Worm (Caenorhabditis elegans) whole organism, young adult: ENCODE results near the gene let-19.

ENCODE experiments used
- B0035.1 ChIP-seq: sonication (generic microtip); optimal IDR thresholded peaks from 2 replicates; lab custom pipeline; 2016; ENCODE audit warnings: missing genetic modification characterization, mild to moderate bottlenecking, missing compliant biosample characterization, missing genotype, missing genetic modification reagents
- B0336.3 ChIP-seq: fragments of 200-800 bp; sonication (Bioruptor generic); IDR thresholded peaks from 2 replicates; pipeline ENCODE4 v1.3.6; 2022; ENCODE audit warnings: missing genetic modification characterization, missing compliant biosample characterization
- C17E4.6 ChIP-seq: fragments of 200-800 bp; sonication (Bioruptor generic); IDR thresholded peaks from 2 replicates; pipeline ENCODE4 v1.3.6; 2022; ENCODE audit warnings: missing genetic modification reagents, missing genetic modification characterization, missing compliant biosample characterization
- F23B12.7 ChIP-seq: sonication (generic microtip); optimal IDR thresholded peaks from 2 replicates; lab custom pipeline; 2017; ENCODE audit warnings: missing genetic modification characterization, mild to moderate bottlenecking, missing compliant biosample characterization, antibody characterized with exemption, moderate library complexity; ENCODE audit not compliant: insufficient read depth
- F33H1.4 ChIP-seq: fragments of 200-800 bp; sonication (Bioruptor generic); IDR thresholded peaks from 2 replicates; pipeline ENCODE4 v1.3.6; 2022; ENCODE audit warnings: missing genetic modification reagents, missing genetic modification characterization, missing compliant biosample characterization
- F49E8.2 ChIP-seq: sonication (generic microtip); optimal IDR thresholded peaks from 3 replicates; lab custom pipeline; 2017; ENCODE audit warnings: missing genetic modification characterization, mild to moderate bottlenecking, missing compliant biosample characterization, antibody characterized with exemption, moderate library complexity; ENCODE audit not compliant: insufficient read depth
- F57A8.1 ChIP-seq: fragments of 200-800 bp; sonication (Bioruptor generic); optimal IDR thresholded peaks from 2 replicates; lab custom pipeline; 2018; ENCODE audit warnings: mild to moderate bottlenecking, missing genetic modification characterization, moderate library complexity, missing compliant biosample characterization
- T07F8.4 ChIP-seq: sonication (generic microtip); optimal IDR thresholded peaks from 2 replicates; lab custom pipeline; 2016; ENCODE audit warnings: mild to moderate bottlenecking, missing genetic modification characterization, moderate library complexity, missing compliant biosample characterization
- Y53F4B.3 ChIP-seq: fragments of 200-800 bp; sonication (Bioruptor generic); IDR thresholded peaks from 2 replicates; pipeline ENCODE4 v1.3.6; 2022; ENCODE audit warnings: missing genetic modification reagents, missing genetic modification characterization, missing compliant biosample characterization
- Y67H2A.10 ChIP-seq: fragments of 200-800 bp; sonication (Bioruptor generic); conservative IDR thresholded peaks from 2 replicates; pipeline ENCODE4 v1.3.6; 2022; ENCODE audit warnings: missing genetic modification reagents, missing genetic modification characterization, missing compliant biosample characterization
- akir-1 ChIP-seq: fragments of 200-800 bp; sonication (Bioruptor generic); optimal IDR thresholded peaks from 2 replicates; lab custom pipeline; 2018; ENCODE audit warnings: mild to moderate bottlenecking, missing genetic modification characterization, moderate library complexity, missing compliant biosample characterization
- aptf-2 ChIP-seq: fragments of 200-800 bp; sonication (Bioruptor generic); conservative IDR thresholded peaks from 2 replicates; pipeline ENCODE4 v1.3.6; 2022; ENCODE audit warnings: missing genetic modification reagents, missing genetic modification characterization, missing compliant biosample characterization
- atf-7 ChIP-seq: sonication (generic microtip); optimal IDR thresholded peaks from 2 replicates; lab custom pipeline; 2017; ENCODE audit warnings: mild to moderate bottlenecking, missing genetic modification characterization, missing compliant biosample characterization
- attf-6 ChIP-seq: fragments of 200-800 bp; sonication (Bioruptor generic); IDR thresholded peaks from 2 replicates; pipeline ENCODE4 v1.3.6; 2022; ENCODE audit warnings: missing genetic modification reagents, missing genetic modification characterization, missing compliant biosample characterization
- bed-1 ChIP-seq: fragments of 200-800 bp; sonication (Bioruptor generic); IDR thresholded peaks from 2 replicates; pipeline ENCODE4 v1.3.6; 2022; ENCODE audit warnings: missing genetic modification reagents, missing genetic modification characterization, missing compliant biosample characterization
- cebp-2 ChIP-seq: fragments of 200-800 bp; sonication (Bioruptor generic); IDR thresholded peaks from 2 replicates; pipeline ENCODE4 v1.3.6; 2022; ENCODE audit warnings: missing genetic modification characterization, missing compliant biosample characterization
- ceh-100 ChIP-seq: fragments of 200-800 bp; sonication (Bioruptor generic); IDR thresholded peaks from 2 replicates; pipeline ENCODE4 v1.3.6; 2022; ENCODE audit warnings: missing genetic modification reagents, missing genetic modification characterization, missing compliant biosample characterization
- ceh-27 ChIP-seq: fragments of 200-800 bp; sonication (Bioruptor generic); optimal IDR thresholded peaks from 2 replicates; lab custom pipeline; 2018; ENCODE audit warnings: mild to moderate bottlenecking, missing genetic modification characterization, moderate library complexity, missing compliant biosample characterization
- ceh-79 ChIP-seq: sonication (generic microtip); optimal IDR thresholded peaks from 2 replicates; lab custom pipeline; 2017; ENCODE audit warnings: mild to moderate bottlenecking, missing genetic modification characterization, missing compliant biosample characterization
- efl-1 ChIP-seq: fragments of 150-350 bp; optimal IDR thresholded peaks from 2 replicates; lab custom pipeline; 2014; ENCODE audit warnings: missing biosample characterization, missing genetic modification reagents, missing genetic modification characterization
- hsf-1 ChIP-seq: fragments of 200-800 bp; sonication (Bioruptor generic); IDR thresholded peaks from 2 replicates; pipeline ENCODE4 v1.3.6; 2022; ENCODE audit warnings: missing genetic modification reagents, missing genetic modification characterization, missing compliant biosample characterization
- let-607 ChIP-seq, 2 experiments: fragments of 200-800 bp in 1 of 2; sonication (Bioruptor generic) in 1 of 2; sonication (generic microtip) in 1 of 2; optimal IDR thresholded peaks; 2 replicates each; lab custom pipeline; 2016 to 2018; ENCODE audit warnings: mild to moderate bottlenecking in 2 of 2, missing compliant biosample characterization in 2 of 2, missing genetic modification characterization in 2 of 2, moderate library complexity in 2 of 2, missing genotype in 1 of 2
- lin-54 ChIP-seq: fragments of 200-800 bp; sonication (Bioruptor generic); optimal IDR thresholded peaks from 2 replicates; lab custom pipeline; 2018; ENCODE audit warnings: mild to moderate bottlenecking, missing genetic modification characterization, missing compliant biosample characterization
- madf-10 ChIP-seq: sonication (generic microtip); optimal IDR thresholded peaks from 2 replicates; lab custom pipeline; 2016; ENCODE audit warnings: mild to moderate bottlenecking, missing genetic modification characterization, missing compliant biosample characterization
- madf-8 ChIP-seq: fragments of 200-800 bp; sonication (Bioruptor generic); conservative IDR thresholded peaks from 2 replicates; pipeline ENCODE4 v1.3.6; 2022; ENCODE audit warnings: missing genetic modification reagents, missing genetic modification characterization, missing compliant biosample characterization
- mes-4 ChIP-seq: sonication (generic microtip); optimal IDR thresholded peaks from 2 replicates; lab custom pipeline; 2016; ENCODE audit warnings: missing genotype, missing genetic modification characterization, missing compliant biosample characterization
- nfya-2 ChIP-seq: fragments of 200-800 bp; sonication (Bioruptor generic); IDR thresholded peaks from 2 replicates; pipeline ENCODE4 v1.3.6; 2022; ENCODE audit warnings: missing genetic modification reagents, missing genetic modification characterization, missing compliant biosample characterization
- nhr-80 ChIP-seq: sonication (generic microtip); optimal IDR thresholded peaks from 2 replicates; lab custom pipeline; 2016; ENCODE audit warnings: missing genetic modification characterization, missing compliant biosample characterization
- nhr-90 ChIP-seq: sonication (generic microtip); optimal IDR thresholded peaks from 2 replicates; lab custom pipeline; 2016; ENCODE audit warnings: missing genotype, mild to moderate bottlenecking, missing genetic modification characterization, missing compliant biosample characterization
- snpc-1.3 ChIP-seq: sonication (generic microtip); optimal IDR thresholded peaks from 2 replicates; lab custom pipeline; 2017; ENCODE audit warnings: missing genetic modification characterization, mild to moderate bottlenecking, missing compliant biosample characterization, antibody characterized with exemption, moderate library complexity, missing genotype, missing genetic modification reagents; ENCODE audit not compliant: insufficient read depth
- snpc-3.4 ChIP-seq: sonication (generic microtip); optimal IDR thresholded peaks from 2 replicates; lab custom pipeline; 2017; ENCODE audit warnings: missing genetic modification characterization, mild to moderate bottlenecking, missing compliant biosample characterization, antibody characterized with exemption, moderate library complexity, missing genotype, missing genetic modification reagents
- tbp1 ChIP-seq: fragments of 200-800 bp; sonication (Bioruptor generic); optimal IDR thresholded peaks from 2 replicates; lab custom pipeline; 2018; ENCODE audit warnings: mild to moderate bottlenecking, missing genetic modification characterization, missing compliant biosample characterization
- tbx-9 ChIP-seq: sonication (generic microtip); optimal IDR thresholded peaks from 2 replicates; lab custom pipeline; 2016; ENCODE audit warnings: borderline replicate concordance, missing genetic modification characterization, inconsistent platforms, missing compliant biosample characterization
- tlf-1 ChIP-seq: fragments of 200-800 bp; sonication (Bioruptor generic); optimal IDR thresholded peaks from 2 replicates; lab custom pipeline; 2018; ENCODE audit warnings: mild to moderate bottlenecking, missing genetic modification characterization, missing compliant biosample characterization
- unc-62 ChIP-seq: fragments of 150-350 bp; optimal IDR thresholded peaks from 2 replicates; lab custom pipeline; 2014; ENCODE audit warnings: missing biosample characterization, missing genetic modification reagents, missing genetic modification characterization
- zfh-2 ChIP-seq: fragments of 200-800 bp; sonication (Bioruptor generic); conservative IDR thresholded peaks from 2 replicates; pipeline ENCODE4 v1.3.6; 2022; ENCODE audit warnings: missing genetic modification reagents, missing genetic modification characterization, missing compliant biosample characterization
- ztf-22 ChIP-seq: fragments of 200-800 bp; sonication (Bioruptor generic); optimal IDR thresholded peaks from 2 replicates; lab custom pipeline; 2018; ENCODE audit warnings: mild to moderate bottlenecking, missing genetic modification characterization, moderate library complexity, missing compliant biosample characterization
- ztf-25 ChIP-seq: fragments of 200-800 bp; sonication (Bioruptor generic); IDR thresholded peaks from 2 replicates; pipeline ENCODE4 v1.3.6; 2022; ENCODE audit warnings: missing genetic modification reagents, missing genetic modification characterization, missing compliant biosample characterization
- ztf-6 ChIP-seq: fragments of 200-800 bp; sonication (Bioruptor generic); IDR thresholded peaks from 2 replicates; pipeline ENCODE4 v1.3.6; 2022; ENCODE audit warnings: missing genetic modification reagents, missing genetic modification characterization, missing compliant biosample characterization

Gene let-19

DNA sequence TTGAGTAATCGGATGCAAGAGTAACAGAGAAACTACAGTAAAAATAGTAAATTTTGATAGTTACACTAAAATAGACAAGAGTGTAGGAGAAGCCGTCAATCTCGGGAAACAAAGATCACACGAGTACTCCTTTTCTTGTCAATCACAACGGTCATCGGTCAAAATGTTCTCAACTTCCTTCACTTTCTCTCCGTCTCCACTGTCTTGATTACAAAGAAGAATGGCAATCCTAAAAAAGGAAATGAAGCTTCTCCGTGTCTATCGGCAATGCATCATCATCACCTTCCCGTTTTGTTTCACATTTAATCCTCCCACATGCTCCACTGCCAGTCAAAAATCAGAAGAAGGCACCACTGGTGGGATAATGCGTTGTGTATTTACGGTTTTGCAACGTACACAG, 28.9 kb downstream of the let-19 start:
- TF ChIP-seq cebp-2 (GFP tag; lab: Robert Waterston, UW) (0 out of 2 replicates have a peak, but pooled peaks have one; percentile 31), attf-6 (GFP tag; lab: Robert Waterston, UW) (no peak)

DNA sequence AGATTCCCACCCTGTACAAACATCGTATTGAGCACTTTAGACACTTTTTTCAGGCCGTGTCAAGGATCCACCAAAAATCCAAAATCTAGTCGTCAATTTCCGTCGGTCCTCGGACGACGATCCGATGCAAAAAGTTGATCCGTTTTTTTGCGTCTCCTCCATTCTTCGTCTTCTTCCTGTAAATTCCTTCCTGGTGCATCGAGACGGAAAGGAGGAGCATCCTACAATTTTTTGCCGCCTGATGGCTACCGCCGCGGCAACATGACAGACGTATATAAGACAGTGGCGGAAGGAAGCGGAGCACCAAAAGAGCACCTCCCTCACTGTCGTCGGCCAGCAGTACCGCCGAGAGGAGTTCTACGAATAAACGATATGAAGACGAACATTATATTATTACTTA, 30.1 kb downstream of the let-19 start, which contains the start of gene appg-2:
TSS of gene appg-2 (plus strand) at position 301 of the 400 bp plus-strand sequence.
- no peak for TF ChIP-seq ceh-27 (GFP tag; lab: Kevin White, UChicago)
- 0 out of 2 replicates have a peak, but pooled peaks have one; percentile 17 for TF ChIP-seq zfh-2 (GFP tag; lab: Robert Waterston, UW)
- TF ChIP-seq, all 124 proteins: peak for 1

DNA sequence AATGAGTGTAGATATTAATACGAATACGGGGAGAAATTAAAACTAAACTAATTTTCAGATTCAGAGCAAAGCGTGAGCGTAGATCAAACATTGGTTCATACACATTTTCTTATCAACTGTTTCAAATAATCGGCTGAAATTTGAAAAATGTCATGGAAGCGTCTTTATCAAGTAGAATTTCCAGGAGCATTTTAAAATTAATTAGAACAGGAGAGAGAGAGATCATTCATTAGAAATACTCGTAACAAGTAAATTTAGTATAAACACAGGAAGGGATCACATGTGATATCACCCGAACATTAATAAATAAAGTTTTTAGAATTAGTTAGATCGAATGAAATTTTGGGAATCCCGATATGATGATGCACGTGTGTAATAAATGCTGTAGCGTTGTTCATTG, 36.1 kb downstream of the let-19 start, which contains the start of gene pho-13:
TSS of gene pho-13 (minus strand) at position 101 of the 400 bp plus-strand sequence.
- TF ChIP-seq tbp1 (GFP tag; lab: Kevin White, UChicago) = no peak
- TF ChIP-seq nhr-80 (tag; lab: Kevin White, UChicago) = peak; percentile 46
- TF ChIP-seq ceh-100 (GFP tag; lab: Robert Waterston, UW) = no peak
- TF ChIP-seq Y53F4B.3 (GFP tag; lab: Robert Waterston, UW) = no peak
- no peak for TF ChIP-seq tlf-1 (GFP tag; lab: Kevin White, UChicago)
- no peak for TF ChIP-seq snpc-3.4 (tag; lab: Kevin White, UChicago)
- no peak for TF ChIP-seq tbx-9 (tag; lab: Kevin White, UChicago)

DNA sequence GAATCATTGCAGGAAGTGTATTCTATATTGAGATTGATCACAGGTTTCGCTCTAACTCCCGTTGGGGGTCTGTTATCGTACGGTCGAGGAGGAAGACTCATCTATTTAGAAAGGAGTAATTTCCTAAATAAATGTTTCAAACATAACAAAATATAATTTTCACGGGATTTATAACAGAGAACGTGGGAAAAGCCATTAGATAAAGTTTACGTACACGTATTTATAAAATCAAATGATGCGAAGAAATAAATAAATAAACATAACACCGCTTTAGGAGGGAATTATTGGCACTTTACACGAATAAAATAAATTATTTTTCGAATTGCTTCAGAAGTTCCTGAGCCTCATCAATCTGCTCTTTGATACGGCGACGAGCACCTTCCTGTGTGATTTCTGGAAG, 37.7 kb downstream of the let-19 start, which contains the start of gene F07H5.10:
TSS of gene F07H5.10 (minus strand) at position 101 of the 400 bp plus-strand sequence.
- TF ChIP-seq lin-54 (GFP tag; lab: Kevin White, UChicago) (no peak), ztf-25 (no peak), Y67H2A.10 (GFP tag; lab: Robert Waterston, UW) (no peak), ztf-6 (no peak), B0336.3 (GFP tag; lab: Robert Waterston, UW) (no peak), hsf-1 (GFP tag; lab: Robert Waterston, UW) (no peak), ztf-22 (GFP tag; lab: Kevin White, UChicago) (no peak), mes-4 (tag; lab: Kevin White, UChicago) (no peak), nhr-80 (tag; lab: Kevin White, UChicago) (no peak), F57A8.1 (GFP tag; lab: Kevin White, UChicago) (no peak), Y53F4B.3 (GFP tag; lab: Robert Waterston, UW) (no peak), let-607 (tag; optimal IDR thresholded peaks at IDR 0.05; lab: Kevin White, UChicago) (no peak), nfya-2 (no peak), F23B12.7 (no peak), tbx-9 (tag; lab: Kevin White, UChicago) (no peak), B0035.1 (tag; lab: Kevin White, UChicago) (no peak), cebp-2 (GFP tag; lab: Robert Waterston, UW) (no peak), unc-62 (GFP tag; lab: Kevin White, UChicago) (no peak), madf-10 (tag; lab: Kevin White, UChicago) (no peak), akir-1 (GFP tag; lab: Kevin White, UChicago) (no peak)

DNA sequence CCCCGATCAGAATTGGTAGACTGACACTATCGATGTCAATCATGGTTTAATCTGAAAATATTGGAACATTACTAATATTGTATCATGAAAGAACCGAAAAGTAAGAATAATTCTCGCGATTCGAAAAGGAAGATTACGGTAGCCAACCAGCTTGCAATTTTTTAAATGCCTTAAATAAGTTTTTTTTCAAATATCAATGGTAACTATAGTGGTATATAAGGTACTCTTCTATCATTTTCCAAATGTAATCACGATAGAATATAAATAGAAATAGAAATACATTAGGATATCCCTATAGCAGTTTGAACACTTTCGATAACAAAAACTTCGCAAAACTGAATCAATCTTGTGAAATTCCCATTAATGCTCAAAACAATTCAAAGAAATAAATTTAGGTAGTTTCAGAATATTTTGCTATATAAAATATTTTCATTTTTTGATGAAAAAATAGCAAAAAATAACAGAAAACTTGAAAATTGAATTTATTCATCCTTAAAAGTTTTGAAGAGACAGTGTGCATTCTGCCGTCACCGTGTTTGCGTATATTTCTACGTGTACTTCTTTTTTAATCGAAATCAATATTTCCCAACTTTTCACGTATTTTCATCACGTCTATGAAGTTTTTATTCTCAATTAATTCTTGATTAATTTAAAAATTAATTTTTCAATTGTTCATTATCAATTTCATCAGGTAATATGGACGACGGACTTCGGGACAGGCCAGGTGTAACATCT, 40.1 kb downstream of the let-19 start, which contains the start of the genes F46C5.9 and rer-1:
TSS of gene F46C5.9 (minus strand) at position 51 of the 735 bp plus-strand sequence.
TSS of gene rer-1 (plus strand) at position 692 of the 735 bp plus-strand sequence.
- TF ChIP-seq T07F8.4 (tag; lab: Kevin White, UChicago) = no peak
- TF ChIP-seq zfh-2 (GFP tag; lab: Robert Waterston, UW) = no peak
- TF ChIP-seq efl-1 (GFP tag; lab: Kevin White, UChicago) = no peak
- no peak for TF ChIP-seq aptf-2 (GFP tag; lab: Robert Waterston, UW)
- no peak for TF ChIP-seq F49E8.2
- TF ChIP-seq nhr-90 = no peak
- TF ChIP-seq snpc-1.3 (tag; lab: Kevin White, UChicago) = peak; percentile 8
- TF ChIP-seq madf-8 (GFP tag; lab: Robert Waterston, UW) = no peak
- TF ChIP-seq C17E4.6 (GFP tag; lab: Robert Waterston, UW) = no peak
- no peak for TF ChIP-seq mes-4 (tag; lab: Kevin White, UChicago)
- TF ChIP-seq bed-1 (GFP tag; lab: Robert Waterston, UW) = no peak
- TF ChIP-seq F33H1.4 (GFP tag; lab: Robert Waterston, UW) = no peak
- no peak for TF ChIP-seq atf-7 (tag; lab: Kevin White, UChicago)
- TF ChIP-seq ceh-79 (tag; lab: Kevin White, UChicago) = no peak
